Worm (Caenorhabditis elegans) whole organism, L4 larva: ENCODE results near the gene sri-36.
"Not testable (repeated sequence)": the region's sequence is repeated elsewhere in the genome, so short reads cannot be mapped to it uniquely, and the experiment has no call there.

Experiments used
- aly-2 ChIP-seq: sonication (generic microtip); optimal IDR thresholded peaks from 2 replicates; lab custom pipeline; 2018; ENCODE audit warnings: missing biosample characterization, missing genetic modification characterization
- ama-1 ChIP-seq: fragments of 150-350 bp; optimal IDR thresholded peaks from 2 replicates; lab custom pipeline; 2014; ENCODE audit warnings: inconsistent platforms, mixed read lengths
- ceh-82 ChIP-seq: sonication (generic microtip); optimal IDR thresholded peaks from 2 replicates; lab custom pipeline; 2017; ENCODE audit warnings: missing biosample characterization, missing genetic modification characterization
- ces-1 ChIP-seq: fragments of 150-350 bp; sonication (generic microtip); optimal IDR thresholded peaks from 4 replicates; lab custom pipeline; 2014; ENCODE audit warnings: missing biosample characterization, missing genetic modification reagents, missing genetic modification characterization
- dpl-1 ChIP-seq: fragments of 150-350 bp; optimal IDR thresholded peaks from 2 replicates; lab custom pipeline; 2014; ENCODE audit warnings: missing biosample characterization, missing genetic modification reagents, missing genetic modification characterization
- fos-1 ChIP-seq: fragments of 150-350 bp; optimal IDR thresholded peaks from 2 replicates; lab custom pipeline; 2014; ENCODE audit warnings: missing biosample characterization, missing genetic modification characterization
- hlh-11 ChIP-seq: fragments of 200-800 bp; sonication (Bioruptor generic); optimal IDR thresholded peaks from 2 replicates; lab custom pipeline; 2018; ENCODE audit warnings: mild to moderate bottlenecking, missing genetic modification characterization, missing compliant biosample characterization
- lin-1 ChIP-seq: fragments of 200-800 bp; sonication (Bioruptor generic); IDR thresholded peaks from 2 replicates; pipeline ENCODE4 v1.3.6; 2022; ENCODE audit warnings: missing genetic modification reagents, missing genetic modification characterization, missing compliant biosample characterization
- lin-39 ChIP-seq: fragments of 150-350 bp; optimal IDR thresholded peaks from 2 replicates; lab custom pipeline; 2014; ENCODE audit warnings: missing biosample characterization, missing genetic modification reagents, missing genetic modification characterization
- lsy-2 ChIP-seq, 2 experiments: fragments of 150-350 bp in 1 of 2; sonication (generic microtip) in 1 of 2; optimal IDR thresholded peaks; 2 replicates each; lab custom pipeline; 2014 to 2017; ENCODE audit warnings: missing biosample characterization in 2 of 2, missing genetic modification characterization in 2 of 2
- vab-7 ChIP-seq: fragments of 200-800 bp; sonication (Bioruptor generic); IDR thresholded peaks from 2 replicates; pipeline ENCODE4 v1.3.6; 2022; ENCODE audit warnings: missing genetic modification reagents, missing genetic modification characterization, missing compliant biosample characterization
- ztf-11 ChIP-seq: fragments of 150-350 bp; optimal IDR thresholded peaks from 2 replicates; lab custom pipeline; 2014; ENCODE audit warnings: missing biosample characterization, missing genetic modification characterization

- TF ChIP-seq lin-39; aly-2 (tag; lab: Kevin White, UChicago); ces-1 (GFP tag; lab: Kevin White, UChicago); ceh-82; lsy-2 (tag; optimal IDR thresholded peaks at IDR 0.05; lab: Kevin White, UChicago); hlh-11 (tag; lab: Kevin White, UChicago); dpl-1 (GFP tag; lab: Kevin White, UChicago); ama-1 (lab: Kevin White, UChicago); ztf-11 (tag; lab: Kevin White, UChicago); lin-1 (GFP tag; lab: Robert Waterston, UW); vab-7 (GFP tag; lab: Robert Waterston, UW); fos-1 (tag; lab: Kevin White, UChicago): not testable (repeated sequence)
Observed at ce11 chrII:2619148-2619547, 33.8 kb upstream of the sri-36 start, which contains the start of gene msrp-6.
